Fruit fly (Drosophila melanogaster): ENCODE measurements around the gene usp.

DNA sequence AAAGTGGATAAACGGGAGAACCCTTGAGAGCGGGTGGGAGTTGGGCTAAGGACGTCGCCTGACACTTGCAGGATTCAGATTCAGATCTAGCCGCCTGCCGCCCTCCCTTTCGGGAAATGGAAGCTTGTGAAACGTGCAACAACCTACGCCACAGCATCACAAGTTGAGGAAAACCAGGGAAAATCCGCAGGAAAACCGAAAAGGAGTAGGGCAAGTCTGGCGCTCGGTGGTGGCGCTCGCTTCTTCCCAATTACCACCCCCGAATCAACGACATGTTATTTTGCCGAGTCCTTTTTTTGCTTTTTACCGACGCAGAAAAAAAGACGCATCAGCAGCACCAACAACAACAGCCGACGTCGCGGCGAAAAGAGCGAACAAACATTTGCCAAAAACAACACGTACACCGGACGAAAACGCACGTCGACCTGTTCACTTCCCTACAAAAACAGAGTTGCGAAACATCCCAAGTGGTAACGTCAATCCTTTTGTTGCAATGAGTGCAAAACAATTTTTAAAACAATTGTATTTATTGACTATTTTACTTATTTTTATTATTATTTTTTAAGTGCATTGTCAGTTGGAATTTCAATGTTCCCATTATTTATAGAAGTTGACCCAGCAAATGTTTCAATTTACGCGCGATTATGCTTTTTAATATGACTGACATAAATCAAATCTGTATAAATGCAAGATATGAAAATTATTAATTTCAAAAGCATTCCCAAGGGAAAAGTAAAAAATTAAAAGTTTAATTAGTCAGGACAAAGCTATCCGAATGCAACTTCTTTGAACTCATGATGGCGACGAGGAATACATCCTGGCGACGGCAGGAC, 30.6 kb downstream of the usp start:
- no peak for TF ChIP-seq Abd-B (GFP tag; optimal IDR thresholded peaks at IDR 0.05)
- peak; percentile 38 for TF ChIP-seq woc (GFP tag; optimal IDR thresholded peaks at IDR 0.05)
- peak; percentile 27 for TF ChIP-seq h (GFP tag; optimal IDR thresholded peaks at IDR 0.05)
- TF ChIP-seq usp (GFP tag; optimal IDR thresholded peaks at IDR 0.05), result no peak
- TF ChIP-seq N (GFP tag; optimal IDR thresholded peaks at IDR 0.05), result no peak
- TF ChIP-seq psq (GFP tag; optimal IDR thresholded peaks at IDR 0.05), result no peak
- TF ChIP-seq Vsx2 (GFP tag; optimal IDR thresholded peaks at IDR 0.05; ENCODE audit: partially characterized antibody), result no peak
